Worm (Caenorhabditis elegans) whole organism, L4/young adult: ENCODE results near the gene ZK418.13.

ENCODE experiments used
- W03F9.2 ChIP-seq: fragments of 150-350 bp; optimal IDR thresholded peaks from 2 replicates; lab custom pipeline; 2014; ENCODE audit warnings: missing biosample characterization, missing genetic modification characterization
- him-1 ChIP-seq: sonication (generic microtip); optimal IDR thresholded peaks from 2 replicates; lab custom pipeline; 2016; ENCODE audit warnings: missing genotype, missing genetic modification reagents, missing genetic modification characterization, missing compliant biosample characterization

ce11 chrIII:7100001-7100400, 23.7 kb upstream of the ZK418.13 start, which contains the start of gene ZK418.11:
- TF ChIP-seq him-1 (no peak), W03F9.2 (tag; lab: Kevin White, UChicago) (no peak)
